Fruit fly (Drosophila melanogaster): ENCODE measurements around the gene ogre.

- no peak for TF ChIP-seq Mnt (GFP tag; optimal IDR thresholded peaks at IDR 0.05)
- no peak for TF ChIP-seq bab1 (GFP tag; optimal IDR thresholded peaks at IDR 0.05)
- no peak for TF ChIP-seq tj (GFP tag; optimal IDR thresholded peaks at IDR 0.05)
- no peak for TF ChIP-seq CG7045 (GFP tag; optimal IDR thresholded peaks at IDR 0.05)
- no peak for TF ChIP-seq Clk (GFP tag; optimal IDR thresholded peaks at IDR 0.05)
Measured at dm6 chrX:7000444-7001134, 9.5 kb upstream of the ogre start.

Measured in whole organism, adult.